Fruit fly (Drosophila melanogaster) whole organism, embryonic: ENCODE measurements around the gene CG17111.

Experiments
- ATbp ChIP-seq: fragments of 200-800 bp; sonication (Bioruptor generic); optimal IDR thresholded peaks from 2 replicates; lab custom pipeline; 2017; ENCODE audit warnings: missing biosample characterization, mild to moderate bottlenecking, missing genetic modification characterization, missing genetic modification reagents
- Abd-B ChIP-seq: fragments of 200-800 bp; sonication (Bioruptor generic); optimal IDR thresholded peaks from 2 replicates; lab custom pipeline; 2018; ENCODE audit warnings: missing biosample characterization, mild to moderate bottlenecking, missing genetic modification characterization, moderate library complexity
- Ada2b ChIP-seq: fragments of 200-800 bp; sonication (Bioruptor generic); IDR thresholded peaks from 2 replicates; pipeline ENCODE4 v1.3.6; 2022; ENCODE audit warnings: missing biosample characterization, missing genetic modification characterization
- Bteb2 ChIP-seq: fragments of 200-800 bp; sonication (Bioruptor generic); optimal IDR thresholded peaks from 2 replicates; lab custom pipeline; 2016; ENCODE audit warnings: missing biosample characterization, missing genetic modification characterization
- C15 ChIP-seq: fragments of 200-800 bp; sonication (Bioruptor generic); IDR thresholded peaks from 3 replicates; pipeline ENCODE4 v1.3.6; 2022; ENCODE audit warnings: missing biosample characterization, missing genetic modification characterization
- CG13424 ChIP-seq: fragments of 200-800 bp; sonication (Bioruptor generic); optimal IDR thresholded peaks from 2 replicates; lab custom pipeline; 2019; ENCODE audit warnings: missing biosample characterization, mild to moderate bottlenecking, missing genetic modification characterization, moderate library complexity
- CG14050 ChIP-seq: fragments of 200-800 bp; sonication (Bioruptor generic); IDR thresholded peaks from 3 replicates; pipeline ENCODE4 v1.3.6; 2022; ENCODE audit warnings: missing biosample characterization, missing genetic modification characterization
- CG17328 ChIP-seq: fragments of 200-800 bp; sonication (Bioruptor generic); IDR thresholded peaks from 2 replicates; pipeline ENCODE4 v1.3.6; 2022; ENCODE audit warnings: missing biosample characterization, missing genetic modification characterization
- CG17612 ChIP-seq: fragments of 200-800 bp; sonication (Bioruptor generic); IDR thresholded peaks from 2 replicates; pipeline ENCODE4 v1.3.6; 2022; ENCODE audit warnings: missing biosample characterization, missing genetic modification characterization
- CG1792 ChIP-seq: fragments of 200-800 bp; sonication (Bioruptor generic); optimal IDR thresholded peaks from 2 replicates; lab custom pipeline; 2016; ENCODE audit warnings: missing biosample characterization, missing genetic modification characterization
- CG18599 ChIP-seq: fragments of 200-800 bp; sonication (Bioruptor generic); optimal IDR thresholded peaks from 3 replicates; lab custom pipeline; 2017; ENCODE audit warnings: missing biosample characterization, missing genetic modification characterization, mild to moderate bottlenecking, moderate library complexity, missing genetic modification reagents
- CG3065 ChIP-seq: fragments of 200-800 bp; sonication (Bioruptor generic); optimal IDR thresholded peaks from 2 replicates; lab custom pipeline; 2016; ENCODE audit warnings: missing biosample characterization, missing genetic modification characterization
- CG32532 ChIP-seq: fragments of 200-800 bp; sonication (Bioruptor generic); IDR thresholded peaks from 2 replicates; pipeline ENCODE4 v1.3.6; 2022; ENCODE audit warnings: missing biosample characterization, missing genetic modification characterization
- CG5953 ChIP-seq: fragments of 200-800 bp; sonication (Bioruptor generic); IDR thresholded peaks from 2 replicates; pipeline ENCODE4 v1.3.6; 2022; ENCODE audit warnings: missing biosample characterization, missing genetic modification characterization
- CG6272 ChIP-seq: fragments of 200-800 bp; sonication (Bioruptor generic); IDR thresholded peaks from 2 replicates; pipeline ENCODE4 v1.3.6; 2022; ENCODE audit warnings: missing biosample characterization, missing genetic modification characterization
- D19A ChIP-seq: fragments of 200-800 bp; optimal IDR thresholded peaks from 3 replicates; lab custom pipeline; 2019; ENCODE audit warnings: missing biosample characterization, mild to moderate bottlenecking, missing genetic modification characterization, moderate library complexity
- D19B ChIP-seq: fragments of 200-800 bp; sonication (Bioruptor generic); optimal IDR thresholded peaks from 2 replicates; lab custom pipeline; 2017; ENCODE audit warnings: missing biosample characterization, mild to moderate bottlenecking, missing genetic modification characterization
- Dbx ChIP-seq: fragments of 200-800 bp; sonication (Bioruptor generic); IDR thresholded peaks from 3 replicates; pipeline ENCODE4 v1.3.6; 2022; ENCODE audit warnings: missing biosample characterization, missing genetic modification characterization
- Dek ChIP-seq: fragments of 200-800 bp; sonication (Bioruptor generic); optimal IDR thresholded peaks from 3 replicates; lab custom pipeline; 2019; ENCODE audit warnings: missing biosample characterization, mild to moderate bottlenecking, missing genetic modification characterization, moderate library complexity
- Dfd ChIP-seq, 2 experiments: fragments of >200 bp; optimal IDR thresholded peaks; 2 replicates each; lab custom pipeline; 2017; ENCODE audit warnings: missing biosample characterization in 2 of 2, missing genetic modification characterization in 2 of 2
- Fer2 ChIP-seq: fragments of 200-800 bp; sonication (Bioruptor generic); optimal IDR thresholded peaks from 2 replicates; lab custom pipeline; 2018; ENCODE audit warnings: missing biosample characterization, mild to moderate bottlenecking, missing genetic modification characterization, moderate library complexity
- HHEX ChIP-seq: fragments of 200-800 bp; sonication (Bioruptor generic); optimal IDR thresholded peaks from 3 replicates; lab custom pipeline; 2017; ENCODE audit warnings: missing biosample characterization, mild to moderate bottlenecking, missing genetic modification characterization, missing genetic modification reagents
- Hr3 ChIP-seq: fragments of 200-800 bp; sonication (Bioruptor generic); optimal IDR thresholded peaks from 3 replicates; lab custom pipeline; 2016; ENCODE audit warnings: missing biosample characterization, missing genetic modification characterization
- Hr51 ChIP-seq, 2 experiments: fragments of 200-800 bp; sonication (Bioruptor generic); optimal IDR thresholded peaks; 2 replicates in 1 of 2; 3 replicates in 1 of 2; lab custom pipeline; 2016 to 2018; ENCODE audit warnings: missing biosample characterization in 2 of 2, missing genetic modification characterization in 2 of 2, mild to moderate bottlenecking in 1 of 2, moderate library complexity in 1 of 2
- Nf-YB ChIP-seq: fragments of 200-800 bp; sonication (Bioruptor generic); optimal IDR thresholded peaks from 3 replicates; lab custom pipeline; 2019; ENCODE audit warnings: missing biosample characterization, mild to moderate bottlenecking, missing genetic modification characterization, moderate library complexity
- Oli ChIP-seq: fragments of 200-800 bp; sonication (Bioruptor generic); optimal IDR thresholded peaks from 2 replicates; lab custom pipeline; 2018; ENCODE audit warnings: missing biosample characterization, mild to moderate bottlenecking, missing genetic modification characterization, moderate library complexity
- Sox102F ChIP-seq: fragments of 200-800 bp; sonication (Bioruptor generic); optimal IDR thresholded peaks from 2 replicates; lab custom pipeline; 2018; ENCODE audit warnings: missing biosample characterization, mild to moderate bottlenecking, missing genetic modification characterization, moderate library complexity
- Xrp1 ChIP-seq: fragments of 200-800 bp; sonication (Bioruptor generic); IDR thresholded peaks from 2 replicates; pipeline ENCODE4 v1.3.6; 2022; ENCODE audit warnings: missing biosample characterization, missing genetic modification characterization
- YL-1 ChIP-seq: fragments of 200-800 bp; sonication (Bioruptor generic); optimal IDR thresholded peaks from 3 replicates; lab custom pipeline; 2017; ENCODE audit warnings: missing biosample characterization, mild to moderate bottlenecking, missing genetic modification characterization
- cwo ChIP-seq: fragments of 200-800 bp; sonication (Bioruptor generic); optimal IDR thresholded peaks from 3 replicates; lab custom pipeline; 2017; ENCODE audit warnings: missing biosample characterization, missing genetic modification characterization, mild to moderate bottlenecking, moderate library complexity, missing genetic modification reagents
- dan ChIP-seq: fragments of 200-800 bp; sonication (Bioruptor generic); IDR thresholded peaks from 2 replicates; pipeline ENCODE4 v1.3.6; 2022; ENCODE audit warnings: missing biosample characterization, missing genetic modification characterization
- gem ChIP-seq: fragments of 200-800 bp; sonication (Bioruptor generic); optimal IDR thresholded peaks from 2 replicates; lab custom pipeline; 2019; ENCODE audit warnings: missing biosample characterization, mild to moderate bottlenecking, missing genetic modification characterization, moderate library complexity
- kah ChIP-seq: fragments of 200-800 bp; sonication (Bioruptor generic); optimal IDR thresholded peaks from 2 replicates; lab custom pipeline; 2018; ENCODE audit warnings: missing biosample characterization, mild to moderate bottlenecking, missing genetic modification characterization
- klu ChIP-seq: fragments of 200-800 bp; sonication (Bioruptor generic); IDR thresholded peaks from 2 replicates; pipeline ENCODE4 v1.3.6; 2022; ENCODE audit warnings: missing biosample characterization, missing genetic modification characterization
- pan ChIP-seq, 4 experiments: fragments of >200 bp in 3 of 4; fragments of 200-800 bp in 1 of 4; sonication (Bioruptor generic) in 1 of 4; optimal IDR thresholded peaks in 3 of 4; IDR thresholded peaks in 1 of 4; 2 replicates each; pipeline versions ENCODE4 v1.3.6 to Lab custom; 2017 to 2022; ENCODE audit warnings: missing biosample characterization in 2 of 4, missing genetic modification characterization in 2 of 4, mixed read lengths in 1 of 4
- ranshi ChIP-seq: fragments of 200-800 bp; sonication (Bioruptor generic); IDR thresholded peaks from 2 replicates; pipeline ENCODE4 v1.3.6; 2022; ENCODE audit warnings: missing biosample characterization, missing genetic modification characterization
- sima ChIP-seq: fragments of 200-800 bp; sonication (Bioruptor generic); optimal IDR thresholded peaks from 2 replicates; lab custom pipeline; 2016; ENCODE audit warnings: missing biosample characterization, missing genetic modification characterization
- sisA ChIP-seq: fragments of 200-800 bp; sonication (Bioruptor generic); IDR thresholded peaks from 2 replicates; pipeline ENCODE4 v1.3.6; 2022; ENCODE audit warnings: missing biosample characterization, missing genetic modification characterization
- so ChIP-seq: fragments of 200-800 bp; sonication (Bioruptor generic); IDR thresholded peaks from 3 replicates; pipeline ENCODE4 v1.3.6; 2022; ENCODE audit warnings: missing biosample characterization, missing genetic modification characterization
- tx ChIP-seq: fragments of 200-800 bp; sonication (Bioruptor generic); optimal IDR thresholded peaks from 2 replicates; lab custom pipeline; 2016; ENCODE audit warnings: missing biosample characterization, missing genetic modification characterization

The CG17111 gene

DNA sequence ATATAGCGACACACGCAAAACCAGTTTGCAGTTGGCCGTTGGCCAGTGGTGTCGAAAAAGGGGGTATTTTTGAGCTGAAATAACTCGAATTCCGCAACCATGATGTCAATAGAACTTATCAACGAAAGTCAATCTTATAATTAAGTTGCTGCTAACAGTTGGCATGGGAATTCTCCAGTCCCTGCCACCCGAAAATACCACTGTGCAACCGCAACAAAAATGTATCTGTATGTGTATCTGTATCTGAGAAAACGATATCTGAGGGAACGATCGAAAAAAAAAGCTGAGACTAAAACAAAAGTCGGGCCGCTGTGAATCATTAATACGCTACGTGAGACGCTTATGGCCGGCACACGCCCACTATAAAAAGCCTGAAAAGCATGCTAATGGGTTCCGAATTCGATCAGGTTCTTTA, 20.5 kb downstream of the CG17111 start (continued):
- TF ChIP-seq CG32532 (GFP tag; lab: Robert Waterston, UW) (peak; percentile 84), kah (no peak), tx (GFP tag; lab: Kevin White, UChicago) (peak; percentile 10), CG14050 (GFP tag; lab: Robert Waterston, UW) (peak; percentile 17; the same call in 1 of the 3 replicates), Sox102F (GFP tag; lab: Kevin White, UChicago) (peak; percentile 51), Hr3 (GFP tag; lab: Kevin White, UChicago) (peak; percentile 24), CG13424 (tag; lab: Kevin White, UChicago) (peak; percentile 27), sisA (GFP tag; lab: Robert Waterston, UW) (peak; percentile 49; the same call in 1 of the 2 replicates), CG17328 (GFP tag; lab: Robert Waterston, UW) (0 out of 2 replicates have a peak, but pooled peaks have one; percentile 36), CG1792 (GFP tag; lab: Kevin White, UChicago) (no peak), dan (no peak), ATbp (no peak), D19A (tag; lab: Kevin White, UChicago) (no peak), Dek (tag; lab: Kevin White, UChicago) (peak; percentile 20), ranshi (GFP tag; lab: Robert Waterston, UW) (0 out of 2 replicates have a peak, but pooled peaks have one; percentile 45), C15 (GFP tag; lab: Robert Waterston, UW) (0 out of 3 replicates have a peak, but pooled peaks have one; percentile 23), Dbx (GFP tag; lab: Robert Waterston, UW) (peak; percentile 76), Abd-B (GFP tag; lab: Kevin White, UChicago) (peak; percentile 3), Nf-YB (no peak), Ada2b (GFP tag; lab: Robert Waterston, UW) (peak; percentile 55; the same call in 1 of the 2 replicates), Xrp1 (GFP tag; lab: Robert Waterston, UW) (peak; percentile 31; the same call in 1 of the 2 replicates), YL-1 (GFP tag; lab: Kevin White, UChicago) (no peak), Oli (tag; lab: Kevin White, UChicago) (peak; percentile 51), CG18599 (peak; percentile 45), pan (optimal IDR thresholded peaks at IDR 0.05; lab: Kevin White, UChicago) (no peak), pan (GFP tag; optimal IDR thresholded peaks at IDR 0.05 in 1 of 2, IDR thresholded peaks at IDR 0.05 in 1 of 2) (peak in 1 of 2 experiments; percentile 73), CG5953 (0 out of 2 replicates have a peak, but pooled peaks have one; percentile 24), CG6272 (GFP tag; lab: Robert Waterston, UW) (no peak), Dfd (GFP tag; optimal IDR thresholded peaks at IDR 0.05; lab: Kevin White, UChicago) (no peak), D19B (peak; percentile 4), Hr51 (GFP tag; optimal IDR thresholded peaks at IDR 0.05; lab: Kevin White, UChicago) (peak; percentile 7 to 56), so (GFP tag; lab: Robert Waterston, UW) (0 out of 3 replicates have a peak, but pooled peaks have one; percentile 50), gem (tag; lab: Kevin White, UChicago) (peak; percentile 67), cwo (GFP tag; lab: Kevin White, UChicago) (peak; percentile 19), Bteb2 (peak; percentile 54)

DNA sequence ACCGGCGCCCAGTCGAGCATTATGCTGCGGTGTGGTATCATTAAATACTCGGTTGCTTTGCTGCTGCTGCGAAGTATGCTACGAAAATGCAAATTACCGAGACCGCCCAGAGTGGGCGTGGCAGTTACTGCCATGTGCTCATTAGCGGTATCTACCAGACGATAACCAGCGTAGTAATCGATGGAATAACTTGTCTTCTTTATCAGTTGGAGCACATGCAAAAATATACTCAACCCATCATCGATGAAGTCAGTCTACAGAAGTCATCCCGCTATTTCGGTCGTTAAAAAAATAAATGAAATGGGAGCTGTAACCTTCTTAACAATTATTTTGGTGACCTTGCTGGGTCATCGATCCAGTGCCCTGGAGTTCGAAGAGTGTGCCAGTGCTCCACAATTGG, 23.4 kb downstream of the CG17111 start, which contains the start of gene CG13837:
TSS of gene CG13837 (plus strand) at position 301 of the 400 bp plus-strand sequence.
- no peak for TF ChIP-seq sima (GFP tag; lab: Kevin White, UChicago)
- no peak for TF ChIP-seq Fer2 (tag; lab: Kevin White, UChicago)
- TF ChIP-seq CG17612 = no peak
- peak; percentile 75 for TF ChIP-seq CG3065
- no peak for TF ChIP-seq HHEX
- no peak for TF ChIP-seq klu (GFP tag; lab: Robert Waterston, UW)
